Fruit fly (Drosophila melanogaster): ENCODE data around the gene CG15578.

DNA sequence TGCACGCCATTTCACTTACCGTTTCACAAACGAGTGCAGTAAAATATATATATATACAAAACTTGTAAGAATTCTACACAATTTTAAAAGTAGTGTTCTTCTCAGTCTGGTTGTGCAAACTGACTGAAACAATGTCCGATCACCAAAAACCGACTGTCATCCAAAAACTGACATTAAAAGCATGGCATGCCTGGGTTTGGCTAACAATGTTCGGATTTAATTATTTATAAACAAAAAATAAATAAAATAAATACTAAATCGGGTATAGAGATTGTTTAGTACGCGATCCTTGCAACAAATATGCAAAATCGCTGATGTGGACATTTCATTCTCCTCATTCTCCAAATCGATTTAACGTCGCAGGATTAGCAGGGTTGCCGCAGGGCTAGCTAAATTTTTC, 24.5 kb upstream of the CG15578 start, which contains the start of gene CG12692:
- TF ChIP-seq fd96Ca (GFP tag; IDR thresholded peaks at IDR 0.05), result no peak
- TF ChIP-seq EcR (GFP tag; optimal IDR thresholded peaks at IDR 0.05), result no peak
- no peak for TF ChIP-seq CG12605 (GFP tag; IDR thresholded peaks at IDR 0.05)
- TF ChIP-seq Pif1B (GFP tag; optimal IDR thresholded peaks at IDR 0.05), result no peak
- TF ChIP-seq CG32121 (GFP tag; IDR thresholded peaks at IDR 0.05), result no peak
- TF ChIP-seq CG9948 (tag; optimal IDR thresholded peaks at IDR 0.05), result no peak
- no peak for TF ChIP-seq rn (GFP tag; IDR thresholded peaks at IDR 0.05)
- no peak for TF ChIP-seq CG10348 (GFP tag; IDR thresholded peaks at IDR 0.05)
- TF ChIP-seq CG8301 (tag; optimal IDR thresholded peaks at IDR 0.05), result no peak

Data from whole organism, pupa.